Worm (Caenorhabditis elegans) whole organism, L1 larva: ENCODE data around the gene ZC239.6.

ENCODE experiments used
- hlh-4 ChIP-seq: sonication (generic microtip); optimal IDR thresholded peaks from 2 replicates; lab custom pipeline; 2016; ENCODE audit warnings: mild to moderate bottlenecking, missing genetic modification characterization, missing compliant biosample characterization
- mef-2 ChIP-seq: fragments of 150-350 bp; optimal IDR thresholded peaks from 2 replicates; lab custom pipeline; 2014; ENCODE audit warnings: missing biosample characterization, missing genetic modification characterization
- nhr-85 ChIP-seq: sonication (generic microtip); peaks from one replicate; lab custom pipeline; 2016; ENCODE audit warnings: missing genetic modification characterization, inconsistent platforms, missing compliant biosample characterization
- skn-1 ChIP-seq: fragments of 150-350 bp; optimal IDR thresholded peaks from 2 replicates; lab custom pipeline; 2014; ENCODE audit warnings: missing biosample characterization, missing genetic modification characterization

DNA sequence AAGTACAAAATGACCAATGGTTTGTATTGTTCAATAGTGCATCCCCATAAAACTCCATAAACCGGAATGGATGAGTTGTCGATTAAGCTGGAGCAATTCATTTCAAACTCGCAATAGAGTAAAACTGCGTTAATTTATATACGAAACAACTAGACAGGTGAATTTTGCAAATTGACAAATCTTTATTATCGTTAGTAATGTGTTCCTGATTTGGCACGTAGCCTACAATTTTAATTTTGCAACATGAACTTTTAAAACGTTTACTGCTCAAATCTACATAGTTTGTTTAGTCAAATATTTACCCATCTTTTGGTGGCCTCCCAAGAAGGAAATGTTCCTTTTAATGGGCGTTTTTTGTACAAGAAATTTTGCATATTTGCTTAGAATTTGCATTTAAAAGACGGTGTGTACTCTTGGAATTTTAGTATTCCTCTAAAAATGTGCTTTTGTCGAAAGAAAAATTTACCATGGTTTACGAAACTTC lies 27.6 kb downstream of the ZC239.6 start, which contains the start of the genes srz-67 and C17F4.11:
- TF ChIP-seq nhr-85 (tag; lab: Kevin White, UChicago) (no peak), hlh-4 (tag; lab: Kevin White, UChicago) (no peak), mef-2 (tag; lab: Kevin White, UChicago) (no peak), skn-1 (tag; lab: Kevin White, UChicago) (no peak)
